Fruit fly (Drosophila melanogaster) whole organism, embryonic: Measurements from ENCODE around the gene CG43931.

Experiments
- Antp ChIP-seq: fragments of 200-800 bp; sonication (Bioruptor generic); optimal IDR thresholded peaks from 3 replicates; lab custom pipeline; 2016; ENCODE audit warnings: missing biosample characterization, missing genetic modification characterization
- CG10543 ChIP-seq: fragments of 200-800 bp; sonication (Bioruptor generic); optimal IDR thresholded peaks from 3 replicates; lab custom pipeline; 2017; ENCODE audit warnings: missing biosample characterization, mild to moderate bottlenecking, missing genetic modification characterization, moderate library complexity
- CG11504 ChIP-seq: fragments of 200-800 bp; sonication (Bioruptor generic); optimal IDR thresholded peaks from 3 replicates; lab custom pipeline; 2019; ENCODE audit warnings: missing biosample characterization, mild to moderate bottlenecking, missing genetic modification characterization, moderate library complexity
- CG12104 ChIP-seq: fragments of 200-800 bp; sonication (Bioruptor generic); optimal IDR thresholded peaks from 3 replicates; lab custom pipeline; 2016; ENCODE audit warnings: missing biosample characterization, missing genetic modification characterization
- CG14667 ChIP-seq: fragments of 200-800 bp; sonication (Bioruptor generic); IDR thresholded peaks from 2 replicates; pipeline ENCODE4 v1.3.6; 2022; ENCODE audit warnings: missing biosample characterization, missing genetic modification characterization
- CG17361 ChIP-seq: fragments of 200-800 bp; sonication (Bioruptor generic); IDR thresholded peaks from 3 replicates; pipeline ENCODE4 v1.3.6; 2022; ENCODE audit warnings: missing biosample characterization, missing genetic modification characterization
- CG18599 ChIP-seq: fragments of 200-800 bp; sonication (Bioruptor generic); optimal IDR thresholded peaks from 3 replicates; lab custom pipeline; 2017; ENCODE audit warnings: missing biosample characterization, missing genetic modification characterization, mild to moderate bottlenecking, moderate library complexity, missing genetic modification reagents
- CG18764 ChIP-seq: fragments of 200-800 bp; sonication (Bioruptor generic); optimal IDR thresholded peaks from 3 replicates; lab custom pipeline; 2016; ENCODE audit warnings: missing biosample characterization, missing genetic modification characterization
- CG2202 ChIP-seq: fragments of 200-800 bp; sonication (Bioruptor generic); optimal IDR thresholded peaks from 2 replicates; lab custom pipeline; 2018; ENCODE audit warnings: missing biosample characterization, mild to moderate bottlenecking, missing genetic modification characterization
- CG32532 ChIP-seq: fragments of 200-800 bp; sonication (Bioruptor generic); IDR thresholded peaks from 2 replicates; pipeline ENCODE4 v1.3.6; 2022; ENCODE audit warnings: missing biosample characterization, missing genetic modification characterization
- CG4360 ChIP-seq: fragments of 200-800 bp; sonication (Bioruptor generic); IDR thresholded peaks from 2 replicates; pipeline ENCODE4 v1.3.6; 2022; ENCODE audit warnings: missing biosample characterization, missing genetic modification characterization
- CG4404 ChIP-seq: fragments of 200-800 bp; sonication (Bioruptor generic); IDR thresholded peaks from 2 replicates; pipeline ENCODE4 v1.3.6; 2022; ENCODE audit warnings: missing biosample characterization, missing genetic modification characterization
- CG4424 ChIP-seq: fragments of 200-800 bp; sonication (Bioruptor generic); optimal IDR thresholded peaks from 3 replicates; lab custom pipeline; 2016; ENCODE audit warnings: missing biosample characterization, missing genetic modification characterization
- CG5180 ChIP-seq: fragments of 200-800 bp; sonication (Bioruptor generic); optimal IDR thresholded peaks from 3 replicates; lab custom pipeline; 2017; ENCODE audit warnings: missing biosample characterization, missing genetic modification characterization, mild to moderate bottlenecking, moderate library complexity, missing genetic modification reagents
- CG6254 ChIP-seq: fragments of 200-800 bp; sonication (Bioruptor generic); optimal IDR thresholded peaks from 3 replicates; lab custom pipeline; 2017; ENCODE audit warnings: mild to moderate bottlenecking, missing biosample characterization, missing genetic modification reagents, missing genetic modification characterization
- CG7839 ChIP-seq: fragments of 200-800 bp; sonication (Bioruptor generic); optimal IDR thresholded peaks from 3 replicates; lab custom pipeline; 2018; ENCODE audit warnings: missing biosample characterization, mild to moderate bottlenecking, missing genetic modification characterization, moderate library complexity
- CG8388 ChIP-seq: fragments of 200-800 bp; sonication (Bioruptor generic); optimal IDR thresholded peaks from 2 replicates; lab custom pipeline; 2019; ENCODE audit warnings: missing biosample characterization, mild to moderate bottlenecking, missing genetic modification characterization, moderate library complexity
- CG8765 ChIP-seq: fragments of 200-800 bp; sonication (Bioruptor generic); IDR thresholded peaks from 2 replicates; pipeline ENCODE4 v1.3.6; 2022; ENCODE audit warnings: missing biosample characterization, missing genetic modification characterization
- CG9609 ChIP-seq: fragments of 200-800 bp; sonication (Bioruptor generic); optimal IDR thresholded peaks from 3 replicates; lab custom pipeline; 2016; ENCODE audit warnings: missing biosample characterization, missing genetic modification characterization
- Dbx ChIP-seq: fragments of 200-800 bp; sonication (Bioruptor generic); IDR thresholded peaks from 3 replicates; pipeline ENCODE4 v1.3.6; 2022; ENCODE audit warnings: missing biosample characterization, missing genetic modification characterization
- Dll ChIP-seq: fragments of 200-800 bp; sonication (Bioruptor generic); IDR thresholded peaks from 4 replicates; pipeline ENCODE4 v1.3.6; 2022; ENCODE audit warnings: missing biosample characterization, missing genetic modification characterization; ENCODE audit not compliant: partially characterized antibody
- Doc3 ChIP-seq: fragments of 200-800 bp; sonication (Bioruptor generic); IDR thresholded peaks from 3 replicates; pipeline ENCODE4 v1.3.6; 2022; ENCODE audit warnings: missing biosample characterization, missing genetic modification characterization; ENCODE audit not compliant: partially characterized antibody
- GATAe ChIP-seq: fragments of 200-800 bp; sonication (Bioruptor generic); conservative IDR thresholded peaks from 2 replicates; pipeline ENCODE4 v1.3.6; 2022; ENCODE audit warnings: missing biosample characterization, missing genetic modification characterization
- HmgD ChIP-seq: fragments of 200-800 bp; sonication (Bioruptor generic); optimal IDR thresholded peaks from 3 replicates; lab custom pipeline; 2016; ENCODE audit warnings: missing biosample characterization, missing genetic modification characterization
- Hr39 ChIP-seq: fragments of >200 bp; optimal IDR thresholded peaks from 2 replicates; lab custom pipeline; 2017
- Side ChIP-seq: fragments of 200-800 bp; sonication (Bioruptor generic); optimal IDR thresholded peaks from 2 replicates; lab custom pipeline; 2016; ENCODE audit warnings: missing biosample characterization, missing genetic modification characterization
- Trl ChIP-seq, 3 experiments: fragments of >200 bp in 2 of 3; fragments of 200-800 bp in 1 of 3; sonication (Bioruptor generic) in 1 of 3; optimal IDR thresholded peaks; 2 replicates in 1 of 3; 3 replicates in 2 of 3; lab custom pipeline; 2016 to 2017; ENCODE audit warnings: missing biosample characterization in 1 of 3, missing genetic modification characterization in 1 of 3
- Usf ChIP-seq: fragments of 200-800 bp; sonication (Bioruptor generic); optimal IDR thresholded peaks from 2 replicates; lab custom pipeline; 2017; ENCODE audit warnings: missing genotype, missing biosample characterization, missing genetic modification characterization
- Xrp1 ChIP-seq: fragments of 200-800 bp; sonication (Bioruptor generic); IDR thresholded peaks from 2 replicates; pipeline ENCODE4 v1.3.6; 2022; ENCODE audit warnings: missing biosample characterization, missing genetic modification characterization
- ap ChIP-seq: fragments of 200-800 bp; sonication (Bioruptor generic); IDR thresholded peaks from 2 replicates; pipeline ENCODE4 v1.3.6; 2022; ENCODE audit warnings: missing biosample characterization, missing genetic modification characterization
- bbx ChIP-seq: fragments of 200-800 bp; sonication (Bioruptor generic); IDR thresholded peaks from 2 replicates; pipeline ENCODE4 v1.3.6; 2022; ENCODE audit warnings: missing biosample characterization, missing genetic modification characterization; ENCODE audit not compliant: partially characterized antibody
- bcd ChIP-seq: fragments of 200-800 bp; sonication (Bioruptor generic); optimal IDR thresholded peaks from 2 replicates; lab custom pipeline; 2017; ENCODE audit warnings: missing biosample characterization, mild to moderate bottlenecking, missing genetic modification characterization
- btn ChIP-seq: fragments of 200-800 bp; sonication (Bioruptor generic); optimal IDR thresholded peaks from 2 replicates; lab custom pipeline; 2016; ENCODE audit warnings: missing biosample characterization, missing genetic modification characterization
- crc ChIP-seq: fragments of 200-800 bp; sonication (Bioruptor generic); optimal IDR thresholded peaks from 2 replicates; lab custom pipeline; 2016; ENCODE audit warnings: missing biosample characterization, missing genetic modification characterization
- dysf ChIP-seq: fragments of 200-800 bp; sonication (Bioruptor generic); IDR thresholded peaks from 3 replicates; pipeline ENCODE4 v1.3.6; 2022; ENCODE audit warnings: missing biosample characterization, missing genetic modification characterization
- esg ChIP-seq: fragments of 200-800 bp; sonication (Bioruptor generic); conservative IDR thresholded peaks from 2 replicates; pipeline ENCODE4 v1.3.6; 2022; ENCODE audit warnings: missing biosample characterization, missing genetic modification characterization
- eyg ChIP-seq: fragments of 200-800 bp; sonication (Bioruptor generic); optimal IDR thresholded peaks from 3 replicates; lab custom pipeline; 2016; ENCODE audit warnings: missing biosample characterization, missing genetic modification characterization
- grn ChIP-seq: fragments of 200-800 bp; sonication (Bioruptor generic); optimal IDR thresholded peaks from 3 replicates; lab custom pipeline; 2017; ENCODE audit warnings: missing biosample characterization, missing genetic modification characterization
- gt ChIP-seq: fragments of 200-800 bp; sonication (Bioruptor generic); IDR thresholded peaks from 2 replicates; pipeline ENCODE4 v1.3.6; 2022; ENCODE audit warnings: missing biosample characterization, missing genetic modification characterization
- lilli ChIP-seq: fragments of 200-800 bp; sonication (Bioruptor generic); optimal IDR thresholded peaks from 3 replicates; lab custom pipeline; 2016; ENCODE audit warnings: missing biosample characterization, missing genetic modification characterization
- lola ChIP-seq, 3 experiments: fragments of >200 bp in 2 of 3; fragments of 200-800 bp in 1 of 3; sonication (Bioruptor generic) in 1 of 3; optimal IDR thresholded peaks; 2 replicates each; lab custom pipeline; 2017 to 2019; ENCODE audit warnings: missing biosample characterization in 3 of 3, missing genetic modification characterization in 3 of 3, mild to moderate bottlenecking in 1 of 3, moderate library complexity in 1 of 3
- peb ChIP-seq: fragments of 200-800 bp; sonication (Bioruptor generic); IDR thresholded peaks from 2 replicates; pipeline ENCODE4 v1.3.6; 2022; ENCODE audit warnings: missing biosample characterization, missing genetic modification characterization
- psq ChIP-seq: fragments of 200-800 bp; sonication (Bioruptor generic); optimal IDR thresholded peaks from 2 replicates; lab custom pipeline; 2017; ENCODE audit warnings: missing biosample characterization, missing genetic modification characterization
- sc ChIP-seq, 3 experiments: fragments of >200 bp in 2 of 3; fragments of 200-800 bp in 1 of 3; sonication (Bioruptor generic) in 1 of 3; optimal IDR thresholded peaks; 2 replicates in 2 of 3; 3 replicates in 1 of 3; lab custom pipeline; 2017; ENCODE audit warnings: mild to moderate bottlenecking in 1 of 3, missing biosample characterization in 1 of 3, missing genetic modification characterization in 1 of 3, missing genetic modification reagents in 1 of 3
- sd ChIP-seq: fragments of 200-800 bp; sonication (Bioruptor generic); optimal IDR thresholded peaks from 3 replicates; lab custom pipeline; 2018; ENCODE audit warnings: missing biosample characterization, mild to moderate bottlenecking, missing genetic modification characterization, moderate library complexity
- slou ChIP-seq: fragments of 200-800 bp; sonication (Bioruptor generic); optimal IDR thresholded peaks from 3 replicates; lab custom pipeline; 2016; ENCODE audit warnings: missing biosample characterization, missing genetic modification characterization
- vvl ChIP-seq: fragments of 200-800 bp; sonication (Bioruptor generic); IDR thresholded peaks from 2 replicates; pipeline ENCODE4 v1.3.6; 2022; ENCODE audit warnings: missing biosample characterization, missing genetic modification characterization

The CG43931 gene

DNA sequence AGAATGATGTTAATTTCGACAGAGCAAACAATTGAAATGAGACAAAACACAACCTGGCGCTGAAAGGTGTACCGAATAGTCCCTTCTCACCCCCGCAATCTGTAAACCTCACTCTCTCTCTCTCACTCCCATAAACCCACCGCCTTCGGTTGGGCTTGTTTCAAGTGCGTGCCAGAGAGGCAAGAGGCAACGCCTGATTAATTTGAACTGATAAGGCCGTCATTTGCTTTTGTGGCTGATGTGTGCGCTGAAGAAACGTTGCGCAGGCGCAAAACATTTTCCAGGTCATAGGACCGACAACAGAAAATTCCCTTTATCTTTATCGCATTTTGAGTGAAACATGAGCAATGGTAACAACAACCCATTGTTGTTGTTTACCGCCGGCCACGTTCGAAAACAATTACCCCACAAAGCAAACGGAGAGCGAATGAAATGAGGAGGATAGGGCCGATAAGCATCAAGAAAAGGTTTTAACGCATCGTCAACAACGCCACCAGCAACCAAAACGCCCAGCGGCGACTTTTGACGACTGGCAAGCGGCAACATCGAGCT is 25.0 kb downstream of the CG43931 start (continued):
- TF ChIP-seq Xrp1 (GFP tag; lab: Robert Waterston, UW) (peak; percentile 49), CG14667 (GFP tag; lab: Robert Waterston, UW) (no peak), sd (tag; lab: Kevin White, UChicago) (peak; percentile 63), GATAe (GFP tag; lab: Robert Waterston, UW) (peak; percentile 48), Dll (GFP tag; lab: Robert Waterston, UW) (no peak), CG11504 (peak; percentile 7), psq (GFP tag; lab: Kevin White, UChicago) (no peak), CG5180 (peak; percentile 14), CG4360 (GFP tag; lab: Robert Waterston, UW) (peak; percentile 88)

DNA sequence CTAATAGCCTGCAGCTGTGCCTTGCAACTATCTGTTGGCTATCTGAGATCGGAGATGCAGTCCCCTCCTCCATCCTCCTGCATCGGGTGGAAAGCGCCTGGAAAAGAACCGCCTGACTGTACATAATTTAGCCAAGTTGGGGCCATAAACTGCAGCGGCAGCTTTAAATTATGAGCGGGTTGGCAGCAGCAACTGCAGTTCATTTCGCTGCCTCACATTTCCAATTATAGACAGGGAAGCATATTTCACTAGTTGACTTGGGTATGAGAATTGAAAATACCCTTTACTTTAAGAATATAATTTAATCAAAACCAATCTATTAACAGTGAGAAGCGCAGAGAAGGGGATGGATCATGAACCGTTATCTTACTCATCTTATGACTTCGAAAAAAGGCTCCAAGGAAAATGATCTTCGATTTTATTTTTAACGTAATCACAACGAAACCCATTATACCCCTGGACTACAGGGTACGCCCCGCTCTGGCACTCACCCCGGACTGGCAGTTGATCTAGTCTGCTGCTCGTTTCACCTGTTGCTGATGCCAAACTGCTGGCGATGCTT is 25.8 kb downstream of the CG43931 start:
- TF ChIP-seq CG12104 (GFP tag; lab: Kevin White, UChicago) (peak; percentile 38), peb (0 out of 2 replicates have a peak, but pooled peaks have one; percentile 40), CG14667 (GFP tag; lab: Robert Waterston, UW) (peak; percentile 15; the same call in 1 of the 2 replicates), CG7839 (peak; percentile 54), CG8765 (GFP tag; lab: Robert Waterston, UW) (peak; percentile 23; the same call in 1 of the 2 replicates), CG8388 (peak; percentile 55), Side (GFP tag; lab: Kevin White, UChicago) (no peak), vvl (GFP tag; lab: Robert Waterston, UW) (peak; percentile 51; the same call in 1 of the 2 replicates), ap (GFP tag; lab: Robert Waterston, UW) (no peak), CG18599 (GFP tag; lab: Kevin White, UChicago) (peak; percentile 27), Hr39 (no peak), esg (no peak; the same call in 1 of the 2 replicates), Usf (GFP tag; lab: Kevin White, UChicago) (peak; percentile 34), CG9609 (GFP tag; lab: Kevin White, UChicago) (peak; percentile 41), lola (GFP tag; optimal IDR thresholded peaks at IDR 0.05; lab: Kevin White, UChicago) (peak in 1 of 3 experiments; percentile 75), CG2202 (tag; lab: Kevin White, UChicago) (peak; percentile 59), dysf (GFP tag; lab: Robert Waterston, UW) (peak; percentile 29; the same call in 1 of the 3 replicates), Dbx (GFP tag; lab: Robert Waterston, UW) (no peak), bcd (GFP tag; lab: Kevin White, UChicago) (peak; percentile 11), Trl (optimal IDR thresholded peaks at IDR 0.05; lab: Kevin White, UChicago) (no peak), Trl (GFP tag; optimal IDR thresholded peaks at IDR 0.05; lab: Kevin White, UChicago) (peak; percentile 24), Antp (GFP tag; lab: Kevin White, UChicago) (peak; percentile 2), gt (GFP tag; lab: Robert Waterston, UW) (no peak), CG4424 (GFP tag; lab: Kevin White, UChicago) (peak; percentile 58), CG18764 (GFP tag; lab: Kevin White, UChicago) (no peak), grn (no peak), btn (GFP tag; lab: Kevin White, UChicago) (peak; percentile 34), CG10543 (GFP tag; lab: Kevin White, UChicago) (no peak), slou (GFP tag; lab: Kevin White, UChicago) (no peak), Doc3 (GFP tag; lab: Robert Waterston, UW) (no peak), CG6254 (peak; percentile 14), sc (optimal IDR thresholded peaks at IDR 0.05; lab: Kevin White, UChicago) (no peak), sc (GFP tag; optimal IDR thresholded peaks at IDR 0.05; lab: Kevin White, UChicago) (peak; percentile 33), CG17361 (GFP tag; lab: Robert Waterston, UW) (peak; percentile 33; the same call in 1 of the 3 replicates), CG32532 (GFP tag; lab: Robert Waterston, UW) (no peak), eyg (GFP tag; lab: Kevin White, UChicago) (no peak), lilli (peak; percentile 42), crc (GFP tag; lab: Kevin White, UChicago) (no peak), HmgD (GFP tag; lab: Kevin White, UChicago) (no peak), CG4404 (GFP tag; lab: Robert Waterston, UW) (peak; percentile 75), bbx (GFP tag; lab: Robert Waterston, UW) (no peak)
